Fruit fly (Drosophila melanogaster) whole organism, embryonic: ENCODE data around the gene Mettl4.

Experiments used
- Atf-2 ChIP-seq: fragments of 200-800 bp; sonication (Bioruptor generic); optimal IDR thresholded peaks from 2 replicates; lab custom pipeline; 2016; ENCODE audit warnings: missing biosample characterization, missing genetic modification characterization
- BEAF-32 ChIP-seq: fragments of 200-800 bp; sonication (Bioruptor generic); optimal IDR thresholded peaks from 3 replicates; lab custom pipeline; 2017; ENCODE audit warnings: missing biosample characterization, missing genetic modification characterization, mild to moderate bottlenecking, moderate library complexity, missing genetic modification reagents
- CG10366 ChIP-seq: fragments of 200-800 bp; sonication (Bioruptor generic); IDR thresholded peaks from 2 replicates; pipeline ENCODE4 v1.3.6; 2022; ENCODE audit warnings: missing biosample characterization, missing genetic modification characterization
- CG10979 ChIP-seq: fragments of 200-800 bp; sonication (Bioruptor generic); optimal IDR thresholded peaks from 2 replicates; lab custom pipeline; 2018; ENCODE audit warnings: missing biosample characterization, mild to moderate bottlenecking, missing genetic modification characterization, moderate library complexity
- CG11085 ChIP-seq: fragments of 200-800 bp; sonication (Bioruptor generic); IDR thresholded peaks from 2 replicates; pipeline ENCODE4 v1.3.6; 2022; ENCODE audit warnings: missing biosample characterization, missing genetic modification characterization
- CG11560 ChIP-seq: fragments of 200-800 bp; sonication (Bioruptor generic); IDR thresholded peaks from 3 replicates; pipeline ENCODE4 v1.3.6; 2022; ENCODE audit warnings: missing biosample characterization, missing genetic modification characterization
- CG13287 ChIP-seq: fragments of 200-800 bp; sonication (Bioruptor generic); IDR thresholded peaks from 2 replicates; pipeline ENCODE4 v1.3.6; 2022; ENCODE audit warnings: missing biosample characterization, missing genetic modification characterization; ENCODE audit not compliant: partially characterized antibody
- CG13424 ChIP-seq: fragments of 200-800 bp; sonication (Bioruptor generic); optimal IDR thresholded peaks from 2 replicates; lab custom pipeline; 2019; ENCODE audit warnings: missing biosample characterization, mild to moderate bottlenecking, missing genetic modification characterization, moderate library complexity
- CG15269 ChIP-seq: fragments of 200-800 bp; sonication (Bioruptor generic); optimal IDR thresholded peaks from 2 replicates; lab custom pipeline; 2018; ENCODE audit warnings: missing biosample characterization, mild to moderate bottlenecking, missing genetic modification characterization, moderate library complexity
- CG1602 ChIP-seq: fragments of 200-800 bp; sonication (Bioruptor generic); optimal IDR thresholded peaks from 3 replicates; lab custom pipeline; 2016; ENCODE audit warnings: missing biosample characterization, missing genetic modification characterization
- CG16779 ChIP-seq: fragments of 200-800 bp; sonication (Bioruptor generic); IDR thresholded peaks from 2 replicates; pipeline ENCODE4 v1.3.6; 2022; ENCODE audit warnings: missing biosample characterization, missing genetic modification characterization
- CG2120 ChIP-seq: fragments of 200-800 bp; sonication (Bioruptor generic); optimal IDR thresholded peaks from 3 replicates; lab custom pipeline; 2016; ENCODE audit warnings: missing biosample characterization, missing genetic modification characterization
- CG2712 ChIP-seq: fragments of 200-800 bp; optimal IDR thresholded peaks from 3 replicates; lab custom pipeline; 2019; ENCODE audit warnings: missing biosample characterization, mild to moderate bottlenecking, missing genetic modification characterization, moderate library complexity
- CG3838 ChIP-seq: fragments of 200-800 bp; sonication (Bioruptor generic); optimal IDR thresholded peaks from 3 replicates; lab custom pipeline; 2016; ENCODE audit warnings: missing biosample characterization, missing genetic modification characterization
- CG43689 ChIP-seq: fragments of 200-800 bp; sonication (Bioruptor generic); IDR thresholded peaks from 2 replicates; pipeline ENCODE4 v1.3.6; 2022; ENCODE audit warnings: missing biosample characterization, missing genetic modification characterization
- CG5953 ChIP-seq: fragments of 200-800 bp; sonication (Bioruptor generic); IDR thresholded peaks from 2 replicates; pipeline ENCODE4 v1.3.6; 2022; ENCODE audit warnings: missing biosample characterization, missing genetic modification characterization
- CG8089 ChIP-seq: fragments of 200-800 bp; sonication (Bioruptor generic); optimal IDR thresholded peaks from 3 replicates; lab custom pipeline; 2016; ENCODE audit warnings: missing biosample characterization, missing genetic modification characterization
- CrebB ChIP-seq: fragments of 200-800 bp; sonication (Bioruptor generic); optimal IDR thresholded peaks from 3 replicates; lab custom pipeline; 2018; ENCODE audit warnings: missing biosample characterization, mild to moderate bottlenecking, missing genetic modification characterization
- Dad ChIP-seq: fragments of 200-800 bp; sonication (Bioruptor generic); optimal IDR thresholded peaks from 3 replicates; lab custom pipeline; 2016; ENCODE audit warnings: missing biosample characterization, missing genetic modification characterization
- Dll ChIP-seq: fragments of 200-800 bp; sonication (Bioruptor generic); IDR thresholded peaks from 4 replicates; pipeline ENCODE4 v1.3.6; 2022; ENCODE audit warnings: missing biosample characterization, missing genetic modification characterization; ENCODE audit not compliant: partially characterized antibody
- Dref ChIP-seq: fragments of 200-800 bp; sonication (Bioruptor generic); IDR thresholded peaks from 2 replicates; pipeline ENCODE4 v1.3.6; 2022; ENCODE audit warnings: missing biosample characterization, missing genetic modification characterization
- Hand ChIP-seq: fragments of 200-800 bp; sonication (Bioruptor generic); optimal IDR thresholded peaks from 2 replicates; lab custom pipeline; 2017; ENCODE audit warnings: mild to moderate bottlenecking, missing biosample characterization, missing genetic modification reagents, missing genetic modification characterization
- Hr39 ChIP-seq: fragments of >200 bp; optimal IDR thresholded peaks from 2 replicates; lab custom pipeline; 2017
- Hr51 ChIP-seq, 2 experiments: fragments of 200-800 bp; sonication (Bioruptor generic); optimal IDR thresholded peaks; 2 replicates in 1 of 2; 3 replicates in 1 of 2; lab custom pipeline; 2016 to 2018; ENCODE audit warnings: missing biosample characterization in 2 of 2, missing genetic modification characterization in 2 of 2, mild to moderate bottlenecking in 1 of 2, moderate library complexity in 1 of 2
- Med ChIP-seq: fragments of 200-800 bp; sonication (Bioruptor generic); peaks from one replicate; lab custom pipeline; 2016; ENCODE audit warnings: missing biosample characterization, missing genetic modification characterization, mild to moderate bottlenecking, inconsistent platforms, moderate library complexity
- Myb ChIP-seq: fragments of 200-800 bp; sonication (Bioruptor generic); optimal IDR thresholded peaks from 2 replicates; lab custom pipeline; 2016; ENCODE audit warnings: missing biosample characterization, missing genetic modification characterization
- NC2α ChIP-seq: fragments of 200-800 bp; sonication (Bioruptor generic); optimal IDR thresholded peaks from 2 replicates; lab custom pipeline; 2016; ENCODE audit warnings: missing biosample characterization, missing genetic modification characterization
- Nf-YA ChIP-seq: fragments of 200-800 bp; sonication (Bioruptor generic); IDR thresholded peaks from 2 replicates; pipeline ENCODE4 v1.3.6; 2022; ENCODE audit warnings: missing biosample characterization, missing genetic modification characterization
- Opbp ChIP-seq: fragments of 200-800 bp; sonication (Bioruptor generic); IDR thresholded peaks from 3 replicates; pipeline ENCODE4 v1.3.6; 2022; ENCODE audit warnings: missing biosample characterization, missing genetic modification characterization; ENCODE audit not compliant: partially characterized antibody
- ac ChIP-seq: fragments of 200-800 bp; sonication (Bioruptor generic); optimal IDR thresholded peaks from 3 replicates; lab custom pipeline; 2017; ENCODE audit warnings: missing biosample characterization, mild to moderate bottlenecking, missing genetic modification characterization
- ash1 ChIP-seq: fragments of 200-800 bp; sonication (Bioruptor generic); optimal IDR thresholded peaks from 2 replicates; lab custom pipeline; 2018; ENCODE audit warnings: missing biosample characterization, mild to moderate bottlenecking, missing genetic modification characterization
- az2 ChIP-seq: fragments of 200-800 bp; sonication (Bioruptor generic); optimal IDR thresholded peaks from 3 replicates; lab custom pipeline; 2016; ENCODE audit warnings: missing biosample characterization, missing genetic modification characterization
- cato ChIP-seq: fragments of 200-800 bp; sonication (Bioruptor generic); optimal IDR thresholded peaks from 2 replicates; lab custom pipeline; 2016; ENCODE audit warnings: missing biosample characterization, missing genetic modification characterization, borderline replicate concordance
- dati ChIP-seq: fragments of 200-800 bp; sonication (Bioruptor generic); IDR thresholded peaks from 2 replicates; pipeline ENCODE4 v1.3.6; 2022; ENCODE audit warnings: missing biosample characterization, missing genetic modification characterization
- exex ChIP-seq: fragments of 200-800 bp; sonication (Bioruptor generic); optimal IDR thresholded peaks from 4 replicates; lab custom pipeline; 2018; ENCODE audit warnings: missing biosample characterization, mild to moderate bottlenecking, missing genetic modification characterization, moderate library complexity
- gem ChIP-seq: fragments of 200-800 bp; sonication (Bioruptor generic); optimal IDR thresholded peaks from 2 replicates; lab custom pipeline; 2019; ENCODE audit warnings: missing biosample characterization, mild to moderate bottlenecking, missing genetic modification characterization, moderate library complexity
- hbn ChIP-seq: fragments of 200-800 bp; sonication (Bioruptor generic); IDR thresholded peaks from 2 replicates; pipeline ENCODE4 v1.3.6; 2022; ENCODE audit warnings: missing biosample characterization, missing genetic modification characterization; ENCODE audit not compliant: partially characterized antibody
- ind ChIP-seq: fragments of 200-800 bp; sonication (Bioruptor generic); optimal IDR thresholded peaks from 3 replicates; lab custom pipeline; 2016; ENCODE audit warnings: missing biosample characterization, missing genetic modification characterization
- jumu ChIP-seq: fragments of 200-800 bp; sonication (Bioruptor generic); optimal IDR thresholded peaks from 3 replicates; lab custom pipeline; 2016; ENCODE audit warnings: missing biosample characterization, missing genetic modification characterization
- kni ChIP-seq: fragments of 200-800 bp; sonication (Bioruptor generic); optimal IDR thresholded peaks from 3 replicates; lab custom pipeline; 2017; ENCODE audit warnings: mild to moderate bottlenecking, missing biosample characterization, missing genetic modification reagents, missing genetic modification characterization
- nom ChIP-seq: fragments of 200-800 bp; sonication (Bioruptor generic); optimal IDR thresholded peaks from 2 replicates; lab custom pipeline; 2017; ENCODE audit warnings: missing biosample characterization, missing genetic modification characterization, mild to moderate bottlenecking, moderate library complexity, missing genetic modification reagents
- odd ChIP-seq: fragments of 200-800 bp; sonication (Bioruptor generic); optimal IDR thresholded peaks from 2 replicates; lab custom pipeline; 2017; ENCODE audit warnings: missing biosample characterization, mild to moderate bottlenecking, missing genetic modification characterization
- phol ChIP-seq: fragments of 200-800 bp; sonication (Bioruptor generic); optimal IDR thresholded peaks from 3 replicates; lab custom pipeline; 2018; ENCODE audit warnings: missing biosample characterization, mild to moderate bottlenecking, missing genetic modification characterization, moderate library complexity
- prd ChIP-seq, 3 experiments: fragments of >200 bp in 2 of 3; fragments of 200-800 bp in 1 of 3; sonication (Bioruptor generic) in 1 of 3; optimal IDR thresholded peaks in 2 of 3; IDR thresholded peaks in 1 of 3; 2 replicates in 2 of 3; 3 replicates in 1 of 3; pipeline versions ENCODE4 v1.3.6 to Lab custom; 2017 to 2022; ENCODE audit warnings: missing biosample characterization in 1 of 3, missing genetic modification characterization in 1 of 3
- psq ChIP-seq: fragments of 200-800 bp; sonication (Bioruptor generic); optimal IDR thresholded peaks from 2 replicates; lab custom pipeline; 2017; ENCODE audit warnings: missing biosample characterization, missing genetic modification characterization
- pum ChIP-seq: fragments of 200-800 bp; sonication (Bioruptor generic); optimal IDR thresholded peaks from 2 replicates; lab custom pipeline; 2016; ENCODE audit warnings: missing biosample characterization, missing genetic modification characterization
- rib ChIP-seq: fragments of 200-800 bp; sonication (Bioruptor generic); IDR thresholded peaks from 2 replicates; pipeline ENCODE4 v1.3.6; 2022; ENCODE audit warnings: missing biosample characterization, missing genetic modification characterization
- sens ChIP-seq: fragments of 200-800 bp; sonication (Bioruptor generic); peaks from one replicate; lab custom pipeline; 2016; ENCODE audit warnings: missing biosample characterization, missing genetic modification characterization
- sens-2 ChIP-seq: fragments of 200-800 bp; sonication (Bioruptor generic); IDR thresholded peaks from 2 replicates; pipeline ENCODE4 v1.3.6; 2022; ENCODE audit warnings: missing biosample characterization, missing genetic modification characterization
- tap ChIP-seq: fragments of 200-800 bp; optimal IDR thresholded peaks from 3 replicates; lab custom pipeline; 2019; ENCODE audit warnings: missing biosample characterization, mild to moderate bottlenecking, missing genetic modification characterization, moderate library complexity
- ttk ChIP-seq: fragments of 200-800 bp; sonication (Bioruptor generic); IDR thresholded peaks from 2 replicates; pipeline ENCODE4 v2.1.2; 2022; ENCODE audit warnings: missing biosample characterization, missing genetic modification characterization
- tx ChIP-seq: fragments of 200-800 bp; sonication (Bioruptor generic); optimal IDR thresholded peaks from 2 replicates; lab custom pipeline; 2016; ENCODE audit warnings: missing biosample characterization, missing genetic modification characterization

Mettl4 gene

DNA sequence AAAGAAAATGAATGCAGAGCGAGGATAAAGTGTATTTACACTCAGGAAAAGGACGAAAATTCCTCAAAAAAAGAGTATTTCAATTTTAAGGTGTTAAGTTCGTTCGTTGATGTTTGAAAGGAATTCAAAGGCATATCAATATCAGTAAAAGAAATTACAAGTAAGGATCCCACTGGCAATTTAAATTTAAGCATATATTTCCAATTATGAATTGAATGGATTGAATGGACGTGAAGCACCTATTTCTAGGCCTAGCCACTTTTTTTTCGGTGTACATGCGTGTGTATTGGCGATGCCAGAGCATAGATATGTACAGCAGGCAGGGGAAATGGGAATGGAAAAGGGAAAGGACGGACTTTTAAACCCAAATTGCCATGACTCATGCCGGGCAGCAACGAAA is 20.4 kb downstream of the Mettl4 start (continued):
- no peak for TF ChIP-seq prd (optimal IDR thresholded peaks at IDR 0.05; lab: Kevin White, UChicago)
- TF ChIP-seq prd (GFP tag; IDR thresholded peaks at IDR 0.05; lab: Robert Waterston, UW), result peak; percentile 54; the same call in 2 of the 3 replicates
- no peak for TF ChIP-seq dati
- no peak for TF ChIP-seq CG15269 (tag; lab: Kevin White, UChicago)
- TF ChIP-seq exex (tag; lab: Kevin White, UChicago), result no peak
- TF ChIP-seq CG1602 (GFP tag; lab: Kevin White, UChicago), result no peak
- peak; percentile 38 for TF ChIP-seq Atf-2
- no peak for TF ChIP-seq Hr39
- TF ChIP-seq CG2120 (GFP tag; lab: Kevin White, UChicago), result no peak
- TF ChIP-seq jumu (GFP tag; lab: Kevin White, UChicago), result no peak
- no peak for TF ChIP-seq kni (GFP tag; lab: Kevin White, UChicago)
- no peak for TF ChIP-seq Myb (GFP tag; lab: Kevin White, UChicago)
- no peak for TF ChIP-seq ash1 (GFP tag; lab: Kevin White, UChicago)
- no peak for TF ChIP-seq Hand (GFP tag; lab: Kevin White, UChicago)
- no peak for TF ChIP-seq CG16779 (GFP tag; lab: Robert Waterston, UW)
- TF ChIP-seq Dll (GFP tag; lab: Robert Waterston, UW), result no peak
- TF ChIP-seq tap, result no peak
- TF ChIP-seq Nf-YA (GFP tag; lab: Robert Waterston, UW), result no peak
- TF ChIP-seq odd (GFP tag; lab: Kevin White, UChicago), result no peak
- TF ChIP-seq Dref (GFP tag; lab: Robert Waterston, UW), result no peak
- TF ChIP-seq CG8089 (GFP tag; lab: Kevin White, UChicago), result no peak
- TF ChIP-seq sens (GFP tag; lab: Kevin White, UChicago), result peak; percentile 66
- no peak for TF ChIP-seq CG43689 (GFP tag; lab: Robert Waterston, UW)
- no peak for TF ChIP-seq NC2α (GFP tag; lab: Kevin White, UChicago)
- no peak for TF ChIP-seq cato
- TF ChIP-seq tx (GFP tag; lab: Kevin White, UChicago), result no peak
- peak; percentile 32 for TF ChIP-seq CG10979 (tag; lab: Kevin White, UChicago)
- peak; percentile 28 for TF ChIP-seq phol (tag; lab: Kevin White, UChicago)
- TF ChIP-seq CG2712, result peak; percentile 62
- no peak for TF ChIP-seq hbn (GFP tag; lab: Robert Waterston, UW)
- TF ChIP-seq Hr51 (GFP tag; optimal IDR thresholded peaks at IDR 0.05; lab: Kevin White, UChicago), result no peak
- peak; percentile 22 for TF ChIP-seq pum
- TF ChIP-seq sens-2 (GFP tag; lab: Robert Waterston, UW), result no peak
- TF ChIP-seq Dad (GFP tag; lab: Kevin White, UChicago), result no peak
- TF ChIP-seq CG13424 (tag; lab: Kevin White, UChicago), result peak; percentile 24
- no peak for TF ChIP-seq rib (GFP tag; lab: Robert Waterston, UW)
- TF ChIP-seq Opbp (GFP tag; lab: Robert Waterston, UW), result no peak
- TF ChIP-seq CG11085, result no peak
- no peak for TF ChIP-seq CrebB
- no peak for TF ChIP-seq CG5953 (GFP tag; lab: Robert Waterston, UW)
- no peak for TF ChIP-seq CG3838
- peak; percentile 27 for TF ChIP-seq ac
- TF ChIP-seq ind (GFP tag; lab: Kevin White, UChicago), result no peak
- no peak for TF ChIP-seq CG13287
- TF ChIP-seq gem (tag; lab: Kevin White, UChicago), result peak; percentile 63
- no peak for TF ChIP-seq Med
- TF ChIP-seq az2, result no peak
- no peak for TF ChIP-seq CG10366 (GFP tag; lab: Robert Waterston, UW)
- no peak for TF ChIP-seq CG11560 (tag; lab: Robert Waterston, UW)
- no peak for TF ChIP-seq nom
- TF ChIP-seq BEAF-32, result no peak
- no peak for TF ChIP-seq ttk (GFP tag; lab: Robert Waterston, UW)
- TF ChIP-seq psq, result no peak
